Fruit fly (Drosophila melanogaster) whole organism, embryonic: ENCODE measurements around the gene Ufsp2.

Experiments
- Ada2b ChIP-seq: fragments of 200-800 bp; sonication (Bioruptor generic); IDR thresholded peaks from 2 replicates; pipeline ENCODE4 v1.3.6; 2022; ENCODE audit warnings: missing biosample characterization, missing genetic modification characterization
- Atf-2 ChIP-seq: fragments of 200-800 bp; sonication (Bioruptor generic); optimal IDR thresholded peaks from 2 replicates; lab custom pipeline; 2016; ENCODE audit warnings: missing biosample characterization, missing genetic modification characterization
- CG1024 ChIP-seq: fragments of 200-800 bp; sonication (Bioruptor generic); IDR thresholded peaks from 2 replicates; pipeline ENCODE4 v1.3.6; 2022; ENCODE audit warnings: missing biosample characterization, missing genetic modification characterization
- CG10321 ChIP-seq: fragments of 200-800 bp; sonication (Bioruptor generic); IDR thresholded peaks from 2 replicates; pipeline ENCODE4 v1.3.6; 2022; ENCODE audit warnings: missing biosample characterization, missing genetic modification characterization
- CG1233 ChIP-seq: fragments of 200-800 bp; sonication (Bioruptor generic); optimal IDR thresholded peaks from 4 replicates; lab custom pipeline; 2018; ENCODE audit warnings: missing biosample characterization, mild to moderate bottlenecking, missing genetic modification characterization
- CG14050 ChIP-seq: fragments of 200-800 bp; sonication (Bioruptor generic); IDR thresholded peaks from 3 replicates; pipeline ENCODE4 v1.3.6; 2022; ENCODE audit warnings: missing biosample characterization, missing genetic modification characterization
- CG1529 ChIP-seq: fragments of 200-800 bp; sonication (Bioruptor generic); optimal IDR thresholded peaks from 3 replicates; lab custom pipeline; 2018; ENCODE audit warnings: missing biosample characterization, missing genetic modification characterization
- CG17612 ChIP-seq: fragments of 200-800 bp; sonication (Bioruptor generic); IDR thresholded peaks from 2 replicates; pipeline ENCODE4 v1.3.6; 2022; ENCODE audit warnings: missing biosample characterization, missing genetic modification characterization
- CG18011 ChIP-seq: fragments of 200-800 bp; sonication (Bioruptor generic); optimal IDR thresholded peaks from 2 replicates; lab custom pipeline; 2017; ENCODE audit warnings: missing biosample characterization, missing genetic modification characterization, mild to moderate bottlenecking, moderate library complexity, missing genotype
- CG30020 ChIP-seq: fragments of 200-800 bp; optimal IDR thresholded peaks from 2 replicates; lab custom pipeline; 2019; ENCODE audit warnings: missing biosample characterization, mild to moderate bottlenecking, missing genetic modification characterization, moderate library complexity
- CG4404 ChIP-seq: fragments of 200-800 bp; sonication (Bioruptor generic); IDR thresholded peaks from 2 replicates; pipeline ENCODE4 v1.3.6; 2022; ENCODE audit warnings: missing biosample characterization, missing genetic modification characterization
- CG4707 ChIP-seq: fragments of 200-800 bp; sonication (Bioruptor generic); optimal IDR thresholded peaks from 2 replicates; lab custom pipeline; 2018; ENCODE audit warnings: missing biosample characterization, mild to moderate bottlenecking, missing genetic modification characterization, moderate library complexity
- CG7556 ChIP-seq: fragments of 200-800 bp; sonication (Bioruptor generic); optimal IDR thresholded peaks from 2 replicates; lab custom pipeline; 2017; ENCODE audit warnings: missing biosample characterization, mild to moderate bottlenecking, missing genetic modification characterization
- CG8765 ChIP-seq: fragments of 200-800 bp; sonication (Bioruptor generic); IDR thresholded peaks from 2 replicates; pipeline ENCODE4 v1.3.6; 2022; ENCODE audit warnings: missing biosample characterization, missing genetic modification characterization
- CG8944 ChIP-seq: fragments of 200-800 bp; sonication (Bioruptor generic); optimal IDR thresholded peaks from 3 replicates; lab custom pipeline; 2016; ENCODE audit warnings: missing biosample characterization, missing genetic modification characterization
- CkIIα-i1 ChIP-seq: fragments of 200-800 bp; sonication (Bioruptor generic); IDR thresholded peaks from 2 replicates; pipeline ENCODE4 v1.3.6; 2022; ENCODE audit warnings: missing biosample characterization, missing genetic modification characterization
- Dbx ChIP-seq: fragments of 200-800 bp; sonication (Bioruptor generic); IDR thresholded peaks from 3 replicates; pipeline ENCODE4 v1.3.6; 2022; ENCODE audit warnings: missing biosample characterization, missing genetic modification characterization
- E2f2 ChIP-seq: fragments of 200-800 bp; sonication (Bioruptor generic); IDR thresholded peaks from 2 replicates; pipeline ENCODE4 v1.3.6; 2022; ENCODE audit warnings: missing biosample characterization, missing genetic modification characterization
- Rx ChIP-seq: fragments of 200-800 bp; sonication (Bioruptor generic); IDR thresholded peaks from 2 replicates; pipeline ENCODE4 v1.3.6; 2022; ENCODE audit warnings: missing biosample characterization, missing genetic modification characterization
- Six4 ChIP-seq: fragments of 200-800 bp; sonication (Bioruptor generic); optimal IDR thresholded peaks from 2 replicates; lab custom pipeline; 2016; ENCODE audit warnings: missing biosample characterization, missing genetic modification characterization
- TFAM ChIP-seq: fragments of 200-800 bp; sonication (Bioruptor generic); optimal IDR thresholded peaks from 2 replicates; lab custom pipeline; 2017; ENCODE audit warnings: missing biosample characterization, missing genetic modification characterization, inconsistent platforms
- Xbp1 ChIP-seq: fragments of 200-800 bp; sonication (Bioruptor generic); optimal IDR thresholded peaks from 3 replicates; lab custom pipeline; 2016; ENCODE audit warnings: missing biosample characterization, mild to moderate bottlenecking, missing genetic modification characterization
- Xrp1 ChIP-seq: fragments of 200-800 bp; sonication (Bioruptor generic); IDR thresholded peaks from 2 replicates; pipeline ENCODE4 v1.3.6; 2022; ENCODE audit warnings: missing biosample characterization, missing genetic modification characterization
- al ChIP-seq: fragments of 200-800 bp; sonication (Bioruptor generic); IDR thresholded peaks from 2 replicates; pipeline ENCODE4 v1.3.6; 2022; ENCODE audit warnings: missing biosample characterization, missing genetic modification characterization
- bowl ChIP-seq: fragments of 200-800 bp; sonication (Bioruptor generic); IDR thresholded peaks from 2 replicates; pipeline ENCODE4 v1.3.6; 2022; ENCODE audit warnings: missing biosample characterization, missing genetic modification characterization
- br ChIP-seq: fragments of >200 bp; optimal IDR thresholded peaks from 2 replicates; lab custom pipeline; 2017
- btn ChIP-seq: fragments of 200-800 bp; sonication (Bioruptor generic); optimal IDR thresholded peaks from 2 replicates; lab custom pipeline; 2016; ENCODE audit warnings: missing biosample characterization, missing genetic modification characterization
- caup ChIP-seq: fragments of 200-800 bp; sonication (Bioruptor generic); optimal IDR thresholded peaks from 3 replicates; lab custom pipeline; 2017; ENCODE audit warnings: missing biosample characterization, mild to moderate bottlenecking, missing genetic modification characterization, moderate library complexity; ENCODE audit not compliant: severe bottlenecking
- da ChIP-seq: fragments of 200-800 bp; sonication (Bioruptor generic); optimal IDR thresholded peaks from 2 replicates; lab custom pipeline; 2016; ENCODE audit warnings: missing biosample characterization, missing genetic modification characterization
- dmrt11E ChIP-seq: fragments of 200-800 bp; sonication (Bioruptor generic); optimal IDR thresholded peaks from 3 replicates; lab custom pipeline; 2018; ENCODE audit warnings: missing biosample characterization, mild to moderate bottlenecking, missing genetic modification characterization, moderate library complexity
- exex ChIP-seq: fragments of 200-800 bp; sonication (Bioruptor generic); optimal IDR thresholded peaks from 4 replicates; lab custom pipeline; 2018; ENCODE audit warnings: missing biosample characterization, mild to moderate bottlenecking, missing genetic modification characterization, moderate library complexity
- fd96Cb ChIP-seq: fragments of 200-800 bp; sonication (Bioruptor generic); optimal IDR thresholded peaks from 2 replicates; lab custom pipeline; 2018; ENCODE audit warnings: missing biosample characterization, mild to moderate bottlenecking, missing genetic modification characterization, moderate library complexity
- fru ChIP-seq: fragments of >200 bp; optimal IDR thresholded peaks from 2 replicates; lab custom pipeline; 2017
- gcm ChIP-seq: fragments of 200-800 bp; sonication (Bioruptor generic); optimal IDR thresholded peaks from 2 replicates; lab custom pipeline; 2019; ENCODE audit warnings: missing biosample characterization, mild to moderate bottlenecking, missing genetic modification characterization, moderate library complexity
- ken ChIP-seq: fragments of 200-800 bp; sonication (Bioruptor generic); IDR thresholded peaks from 3 replicates; pipeline ENCODE4 v1.3.6; 2022; ENCODE audit warnings: missing biosample characterization, missing genetic modification characterization
- lbe ChIP-seq: fragments of 200-800 bp; sonication (Bioruptor generic); optimal IDR thresholded peaks from 2 replicates; lab custom pipeline; 2016; ENCODE audit warnings: missing biosample characterization, mild to moderate bottlenecking, missing genetic modification characterization
- nmo ChIP-seq: fragments of 200-800 bp; sonication (Bioruptor generic); optimal IDR thresholded peaks from 2 replicates; lab custom pipeline; 2018; ENCODE audit warnings: missing biosample characterization, mild to moderate bottlenecking, missing genetic modification characterization, moderate library complexity
- pnt ChIP-seq: fragments of 200-800 bp; sonication (Bioruptor generic); optimal IDR thresholded peaks from 3 replicates; lab custom pipeline; 2016; ENCODE audit warnings: missing biosample characterization, missing genetic modification characterization
- psq ChIP-seq: fragments of 200-800 bp; sonication (Bioruptor generic); optimal IDR thresholded peaks from 2 replicates; lab custom pipeline; 2017; ENCODE audit warnings: missing biosample characterization, missing genetic modification characterization
- schlank ChIP-seq: fragments of 200-800 bp; sonication (Bioruptor generic); optimal IDR thresholded peaks from 2 replicates; lab custom pipeline; 2018; ENCODE audit warnings: missing biosample characterization, mild to moderate bottlenecking, missing genetic modification characterization
- seq ChIP-seq: fragments of 200-800 bp; sonication (Bioruptor generic); IDR thresholded peaks from 2 replicates; pipeline ENCODE4 v1.3.6; 2022; ENCODE audit warnings: missing biosample characterization, missing genetic modification characterization
- slp2 ChIP-seq: fragments of 200-800 bp; sonication (Bioruptor generic); optimal IDR thresholded peaks from 2 replicates; lab custom pipeline; 2016; ENCODE audit warnings: missing biosample characterization, missing genetic modification characterization
- sna ChIP-seq: fragments of 200-800 bp; sonication (Bioruptor generic); IDR thresholded peaks from 2 replicates; pipeline ENCODE4 v1.3.6; 2022; ENCODE audit warnings: missing biosample characterization, missing genetic modification characterization; ENCODE audit not compliant: partially characterized antibody
- sob ChIP-seq: fragments of 200-800 bp; sonication (Bioruptor generic); IDR thresholded peaks from 2 replicates; pipeline ENCODE4 v1.3.6; 2022; ENCODE audit warnings: missing biosample characterization, missing genetic modification characterization
- tin ChIP-seq: fragments of 200-800 bp; sonication (Bioruptor generic); optimal IDR thresholded peaks from 3 replicates; lab custom pipeline; 2016; ENCODE audit warnings: missing biosample characterization, missing genetic modification characterization
- twi ChIP-seq: fragments of 200-800 bp; optimal IDR thresholded peaks from 2 replicates; lab custom pipeline; 2019; ENCODE audit warnings: missing biosample characterization, mild to moderate bottlenecking, missing genetic modification characterization, moderate library complexity
- unc-4 ChIP-seq: fragments of 200-800 bp; sonication (Bioruptor generic); IDR thresholded peaks from 2 replicates; pipeline ENCODE4 v1.3.6; 2022; ENCODE audit warnings: missing biosample characterization, missing genetic modification characterization; ENCODE audit not compliant: partially characterized antibody
- wdn ChIP-seq: fragments of 200-800 bp; sonication (Bioruptor generic); IDR thresholded peaks from 2 replicates; pipeline ENCODE4 v1.3.6; 2022; ENCODE audit warnings: missing biosample characterization, missing genetic modification characterization
- zf30C ChIP-seq: fragments of 200-800 bp; sonication (Bioruptor generic); optimal IDR thresholded peaks from 3 replicates; lab custom pipeline; 2018; ENCODE audit warnings: missing biosample characterization, mild to moderate bottlenecking, missing genetic modification characterization
- zfh1 ChIP-seq: fragments of 200-800 bp; sonication (Bioruptor generic); IDR thresholded peaks from 3 replicates; pipeline ENCODE4 v1.3.6; 2022; ENCODE audit warnings: missing biosample characterization, missing genetic modification characterization

The Ufsp2 gene

dm6 chr3L:15563058-15563850 lies 13.1 kb upstream of the Ufsp2 start, which contains the start of the genes CG7739 and SCCRO (continued):
- TF ChIP-seq CG1233 (GFP tag; lab: Kevin White, UChicago) (peak; percentile 24), fru (lab: Kevin White, UChicago) (no peak), pnt (GFP tag; lab: Kevin White, UChicago) (no peak), CG4707 (GFP tag; lab: Kevin White, UChicago) (no peak), Atf-2 (GFP tag; lab: Kevin White, UChicago) (no peak), CG8944 (no peak), CG7556 (peak; percentile 33), bowl (GFP tag; lab: Robert Waterston, UW) (no peak), fd96Cb (tag; lab: Kevin White, UChicago) (peak; percentile 33), br (lab: Kevin White, UChicago) (no peak), da (GFP tag; lab: Kevin White, UChicago) (no peak), twi (tag; lab: Kevin White, UChicago) (no peak), CG4404 (GFP tag; lab: Robert Waterston, UW) (peak; percentile 37; the same call in 1 of the 2 replicates), Xbp1 (GFP tag; lab: Kevin White, UChicago) (peak; percentile 71), CG30020 (tag; lab: Kevin White, UChicago) (peak; percentile 87), sob (GFP tag; lab: Robert Waterston, UW) (peak; percentile 70), Xrp1 (GFP tag; lab: Robert Waterston, UW) (peak; percentile 81), CG10321 (no peak), TFAM (GFP tag; lab: Kevin White, UChicago) (no peak), al (peak; percentile 50; the same call in 1 of the 2 replicates), btn (no peak), slp2 (GFP tag; lab: Kevin White, UChicago) (no peak), wdn (GFP tag; lab: Robert Waterston, UW) (peak; percentile 68), gcm (peak; percentile 10), CG1024 (GFP tag; lab: Robert Waterston, UW) (peak; percentile 62; the same call in 1 of the 2 replicates), CG18011 (no peak), dmrt11E (tag; lab: Kevin White, UChicago) (peak; percentile 50), CG14050 (GFP tag; lab: Robert Waterston, UW) (peak; percentile 28; the same call in 1 of the 3 replicates), psq (peak; percentile 50), lbe (no peak), CG17612 (GFP tag; lab: Robert Waterston, UW) (0 out of 2 replicates have a peak, but pooled peaks have one; percentile 27), tin (GFP tag; lab: Kevin White, UChicago) (peak; percentile 65), CG8765 (peak; percentile 53; the same call in 1 of the 2 replicates), Rx (GFP tag; lab: Robert Waterston, UW) (peak; percentile 52; the same call in 1 of the 2 replicates), zfh1 (GFP tag; lab: Robert Waterston, UW) (peak; percentile 64; the same call in 2 of the 3 replicates), CG1529 (GFP tag; lab: Kevin White, UChicago) (no peak), seq (no peak), Dbx (peak; percentile 72; the same call in 2 of the 3 replicates), sna (GFP tag; lab: Robert Waterston, UW) (0 out of 2 replicates have a peak, but pooled peaks have one; percentile 48), CkIIα-i1 (no peak), zf30C (no peak), exex (tag; lab: Kevin White, UChicago) (peak; percentile 25), Six4 (GFP tag; lab: Kevin White, UChicago) (no peak), nmo (GFP tag; lab: Kevin White, UChicago) (peak; percentile 65), E2f2 (GFP tag; lab: Robert Waterston, UW) (peak; percentile 52), schlank (tag; lab: Kevin White, UChicago) (no peak), ken (GFP tag; lab: Robert Waterston, UW) (0 out of 3 replicates have a peak, but pooled peaks have one; percentile 52), caup (GFP tag; lab: Kevin White, UChicago) (no peak), Ada2b (GFP tag; lab: Robert Waterston, UW) (peak; percentile 69), unc-4 (GFP tag; lab: Robert Waterston, UW) (peak; percentile 59)
